Worm (Caenorhabditis elegans): ENCODE data around the gene actl-1.
A peak's percentile ranks its signal among the peaks of the same experiment; 100 is the strongest.

The actl-1 gene

ce11 chrX:6518537-6518936 lies 18.9 kb upstream of the actl-1 start, which contains the start of gene ets-4:
TSS of gene ets-4 (plus strand) at chrX:6518883.
- no peak for TF ChIP-seq npax-4 (tag; optimal IDR thresholded peaks at IDR 0.05)
- TF ChIP-seq elt-4 (tag; optimal IDR thresholded peaks at IDR 0.05), result no peak
- TF ChIP-seq ceh-31 (tag; optimal IDR thresholded peaks at IDR 0.05), result no peak
- TF ChIP-seq ceh-19 (GFP tag; optimal IDR thresholded peaks at IDR 0.05), result no peak
- TF ChIP-seq pqm-1 (tag; optimal IDR thresholded peaks at IDR 0.05), result peak; percentile 18
- TF ChIP-seq sox-2 (GFP tag; IDR thresholded peaks at IDR 0.05), result no peak
- TF ChIP-seq tbx-2 (tag; optimal IDR thresholded peaks at IDR 0.05), result no peak
- no peak for TF ChIP-seq nhr-232 (tag; optimal IDR thresholded peaks at IDR 0.05)
- TF ChIP-seq mec-3 (tag; optimal IDR thresholded peaks at IDR 0.05; ENCODE audit: borderline replicate concordance), result no peak
- TF ChIP-seq eyg-1 (tag; optimal IDR thresholded peaks at IDR 0.05), result no peak
- no peak for TF ChIP-seq unc-3 (GFP tag; conservative IDR thresholded peaks at IDR 0.05)
- no peak for TF ChIP-seq unc-3 (tag; optimal IDR thresholded peaks at IDR 0.05)
- no peak for TF ChIP-seq hlh-30 (tag; optimal IDR thresholded peaks at IDR 0.05; ENCODE audit: insufficient read depth)
- peak; percentile 23 for TF ChIP-seq elt-2 (tag; optimal IDR thresholded peaks at IDR 0.05)
- no peak for TF ChIP-seq hlh-15 (tag; optimal IDR thresholded peaks at IDR 0.05)
- TF ChIP-seq nhr-11 (tag; optimal IDR thresholded peaks at IDR 0.05), result no peak
- no peak for TF ChIP-seq nfya-1 (tag; optimal IDR thresholded peaks at IDR 0.05)
- TF ChIP-seq ceh-48 (tag; optimal IDR thresholded peaks at IDR 0.05), result no peak

- TF ChIP-seq che-1 (tag; optimal IDR thresholded peaks at IDR 0.05) (no peak), mec-3 (tag; optimal IDR thresholded peaks at IDR 0.05; ENCODE audit: borderline replicate concordance) (no peak)
Measured at ce11 chrX:6517025-6517770, 17.6 kb upstream of the actl-1 start.

DNA sequence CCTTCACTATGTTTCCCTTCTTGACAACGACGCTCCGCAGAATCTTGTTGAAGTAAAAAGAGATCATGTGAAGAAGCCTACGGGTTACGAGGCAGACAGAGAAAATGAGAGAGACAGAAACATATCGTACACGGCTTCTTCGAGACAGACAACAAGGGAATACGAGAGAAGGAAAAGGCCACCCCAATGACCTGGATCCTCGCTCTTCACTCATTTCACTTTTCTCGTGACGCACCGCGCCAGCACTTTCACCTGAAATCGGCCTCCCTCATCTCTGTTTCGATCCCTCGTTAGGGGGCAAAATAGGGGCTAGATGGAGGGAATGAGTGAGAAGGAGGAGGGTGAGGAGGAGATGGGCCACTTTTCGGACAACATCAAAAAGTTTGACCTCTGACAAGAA lies 15.6 kb upstream of the actl-1 start:
- TF ChIP-seq C38D4.7 (GFP tag; optimal IDR thresholded peaks at IDR 0.05) (no peak), hlh-30 (tag; optimal IDR thresholded peaks at IDR 0.05; ENCODE audit: insufficient read depth) (peak; percentile 1), lim-6 (tag; optimal IDR thresholded peaks at IDR 0.05) (no peak), K09A11.1 (tag; optimal IDR thresholded peaks at IDR 0.05; ENCODE audit: insufficient read depth) (no peak)

DNA sequence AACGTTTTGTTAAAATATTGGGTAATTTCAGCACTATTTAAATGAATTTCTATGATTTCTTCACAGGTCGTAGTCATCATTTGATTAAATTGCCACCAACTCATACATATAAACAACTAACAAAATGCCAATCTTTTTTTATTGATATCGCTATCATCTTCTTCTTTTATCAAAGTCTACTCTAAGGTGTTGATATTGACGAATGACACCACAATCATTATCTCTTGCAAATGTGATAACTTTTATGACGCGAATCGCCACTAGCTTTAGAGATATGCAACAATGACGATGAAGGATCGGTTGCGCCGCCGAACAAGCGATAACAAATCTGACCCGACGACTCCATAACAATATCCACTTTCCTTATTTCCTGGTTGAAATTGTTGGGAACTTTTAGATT lies 14.8 kb upstream of the actl-1 start:
- no peak for TF ChIP-seq unc-42 (tag; optimal IDR thresholded peaks at IDR 0.05)
- peak; percentile 92 for TF ChIP-seq elt-2 (tag; optimal IDR thresholded peaks at IDR 0.05)
- TF ChIP-seq ceh-14 (tag; optimal IDR thresholded peaks at IDR 0.05), result no peak

ce11 chrX:6511985-6512384 lies 12.3 kb upstream of the actl-1 start, which contains the start of gene ttr-35:
TSS of gene ttr-35 (plus strand) at chrX:6512285.
- TF ChIP-seq nhr-11 (tag; optimal IDR thresholded peaks at IDR 0.05) (no peak), Y22D7AL.16 (tag; optimal IDR thresholded peaks at IDR 0.05) (no peak), madf-2 (tag; optimal IDR thresholded peaks at IDR 0.05) (no peak)

- TF ChIP-seq K02D7.2 (tag; optimal IDR thresholded peaks at IDR 0.05) (no peak), pat-9 (tag; optimal IDR thresholded peaks at IDR 0.05) (no peak), C08G9.2 (tag; optimal IDR thresholded peaks at IDR 0.05) (no peak)
Measured at ce11 chrX:6510627-6511026, 11.0 kb upstream of the actl-1 start, which contains the start of gene ttr-36. TSS of gene ttr-36 (plus strand) at chrX:6510927.

DNA sequence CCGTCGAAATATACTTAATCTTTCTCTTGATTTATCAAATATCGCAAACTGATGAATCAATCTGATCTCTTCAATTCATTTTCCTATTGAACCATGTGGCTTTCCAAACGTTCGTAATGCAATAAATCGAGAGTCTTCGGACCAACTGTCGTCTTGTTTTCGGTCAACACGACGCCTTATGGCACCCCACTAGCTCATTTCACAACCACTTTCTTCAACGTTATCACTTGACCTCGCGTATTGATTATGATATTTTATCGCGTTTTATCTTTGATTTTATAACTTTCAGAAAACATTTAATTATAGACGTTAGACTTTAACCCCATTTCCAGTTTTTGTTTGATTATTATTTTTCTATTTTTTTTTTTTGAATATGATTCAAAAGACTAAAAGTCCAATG lies 10.2 kb upstream of the actl-1 start:
- TF ChIP-seq pax-1 (tag; optimal IDR thresholded peaks at IDR 0.05) (no peak), elt-2 (tag; optimal IDR thresholded peaks at IDR 0.05) (peak; percentile 60), hlh-15 (tag; optimal IDR thresholded peaks at IDR 0.05) (no peak), ceh-2 (tag; optimal IDR thresholded peaks at IDR 0.05) (no peak), elt-4 (tag; optimal IDR thresholded peaks at IDR 0.05) (no peak)

Measured in whole organism, late embryonic.